Fruit fly (Drosophila melanogaster) whole organism, embryonic: ENCODE data around the gene Best3.

ENCODE experiments used
- ATbp ChIP-seq: fragments of 200-800 bp; sonication (Bioruptor generic); optimal IDR thresholded peaks from 2 replicates; lab custom pipeline; 2017; ENCODE audit warnings: missing biosample characterization, mild to moderate bottlenecking, missing genetic modification characterization, missing genetic modification reagents
- Aef1 ChIP-seq: fragments of 200-800 bp; sonication (Bioruptor generic); IDR thresholded peaks from 3 replicates; pipeline ENCODE4 v1.3.6; 2022; ENCODE audit warnings: missing biosample characterization, missing genetic modification characterization
- CG10979 ChIP-seq: fragments of 200-800 bp; sonication (Bioruptor generic); optimal IDR thresholded peaks from 2 replicates; lab custom pipeline; 2018; ENCODE audit warnings: missing biosample characterization, mild to moderate bottlenecking, missing genetic modification characterization, moderate library complexity
- CG11456 ChIP-seq: fragments of 200-800 bp; sonication (Bioruptor generic); IDR thresholded peaks from 3 replicates; pipeline ENCODE4 v1.3.6; 2022; ENCODE audit warnings: missing biosample characterization, missing genetic modification characterization
- CG12744 ChIP-seq: fragments of 200-800 bp; sonication (Bioruptor generic); optimal IDR thresholded peaks from 2 replicates; lab custom pipeline; 2016; ENCODE audit warnings: missing biosample characterization, missing genetic modification characterization
- CG13123 ChIP-seq: fragments of 200-800 bp; sonication (Bioruptor generic); optimal IDR thresholded peaks from 2 replicates; lab custom pipeline; 2016; ENCODE audit warnings: missing biosample characterization, missing genetic modification characterization
- CG14860 ChIP-seq: fragments of 200-800 bp; sonication (Bioruptor generic); IDR thresholded peaks from 3 replicates; pipeline ENCODE4 v1.3.6; 2022; ENCODE audit warnings: missing biosample characterization, missing genetic modification characterization; ENCODE audit not compliant: partially characterized antibody
- CG14965 ChIP-seq: fragments of 200-800 bp; sonication (Bioruptor generic); optimal IDR thresholded peaks from 2 replicates; lab custom pipeline; 2016; ENCODE audit warnings: missing biosample characterization, missing genetic modification characterization, borderline replicate concordance
- CG15601 ChIP-seq: fragments of 200-800 bp; sonication (Bioruptor generic); optimal IDR thresholded peaks from 3 replicates; lab custom pipeline; 2019; ENCODE audit warnings: missing biosample characterization, mild to moderate bottlenecking, missing genetic modification characterization, moderate library complexity
- CG17361 ChIP-seq: fragments of 200-800 bp; sonication (Bioruptor generic); IDR thresholded peaks from 3 replicates; pipeline ENCODE4 v1.3.6; 2022; ENCODE audit warnings: missing biosample characterization, missing genetic modification characterization
- CG18262 ChIP-seq: fragments of 200-800 bp; optimal IDR thresholded peaks from 3 replicates; lab custom pipeline; 2019; ENCODE audit warnings: missing biosample characterization, mild to moderate bottlenecking, missing genetic modification characterization, moderate library complexity
- CG2678 ChIP-seq: fragments of 200-800 bp; sonication (Bioruptor generic); optimal IDR thresholded peaks from 3 replicates; lab custom pipeline; 2019; ENCODE audit warnings: missing biosample characterization, mild to moderate bottlenecking, missing genetic modification characterization, moderate library complexity
- CG2712 ChIP-seq: fragments of 200-800 bp; optimal IDR thresholded peaks from 3 replicates; lab custom pipeline; 2019; ENCODE audit warnings: missing biosample characterization, mild to moderate bottlenecking, missing genetic modification characterization, moderate library complexity
- CG30403 ChIP-seq: fragments of 200-800 bp; sonication (Bioruptor generic); optimal IDR thresholded peaks from 3 replicates; lab custom pipeline; 2016; ENCODE audit warnings: missing biosample characterization, missing genetic modification characterization
- CG3281 ChIP-seq: fragments of 200-800 bp; sonication (Bioruptor generic); optimal IDR thresholded peaks from 3 replicates; lab custom pipeline; 2017; ENCODE audit warnings: missing biosample characterization, mild to moderate bottlenecking, missing genetic modification characterization
- CG6683 ChIP-seq: fragments of 200-800 bp; sonication (Bioruptor generic); optimal IDR thresholded peaks from 2 replicates; lab custom pipeline; 2017; ENCODE audit warnings: missing biosample characterization, mild to moderate bottlenecking, missing genetic modification characterization, missing genetic modification reagents
- CG8924 ChIP-seq: fragments of 200-800 bp; optimal IDR thresholded peaks from 3 replicates; lab custom pipeline; 2019; ENCODE audit warnings: missing biosample characterization, mild to moderate bottlenecking, missing genetic modification characterization, moderate library complexity
- CG9727 ChIP-seq: fragments of 200-800 bp; sonication (Bioruptor generic); optimal IDR thresholded peaks from 3 replicates; lab custom pipeline; 2017; ENCODE audit warnings: missing biosample characterization, mild to moderate bottlenecking, missing genetic modification characterization
- Dek ChIP-seq: fragments of 200-800 bp; sonication (Bioruptor generic); optimal IDR thresholded peaks from 3 replicates; lab custom pipeline; 2019; ENCODE audit warnings: missing biosample characterization, mild to moderate bottlenecking, missing genetic modification characterization, moderate library complexity
- Dfd ChIP-seq, 2 experiments: fragments of >200 bp; optimal IDR thresholded peaks; 2 replicates each; lab custom pipeline; 2017; ENCODE audit warnings: missing biosample characterization in 2 of 2, missing genetic modification characterization in 2 of 2
- Dll ChIP-seq: fragments of 200-800 bp; sonication (Bioruptor generic); IDR thresholded peaks from 4 replicates; pipeline ENCODE4 v1.3.6; 2022; ENCODE audit warnings: missing biosample characterization, missing genetic modification characterization; ENCODE audit not compliant: partially characterized antibody
- Dref ChIP-seq: fragments of 200-800 bp; sonication (Bioruptor generic); IDR thresholded peaks from 2 replicates; pipeline ENCODE4 v1.3.6; 2022; ENCODE audit warnings: missing biosample characterization, missing genetic modification characterization
- E2f2 ChIP-seq: fragments of 200-800 bp; sonication (Bioruptor generic); IDR thresholded peaks from 2 replicates; pipeline ENCODE4 v1.3.6; 2022; ENCODE audit warnings: missing biosample characterization, missing genetic modification characterization
- Ets65A ChIP-seq: fragments of 200-800 bp; sonication (Bioruptor generic); peaks from one replicate; lab custom pipeline; 2016; ENCODE audit warnings: missing biosample characterization, missing genetic modification characterization
- Hmr ChIP-seq: fragments of 200-800 bp; sonication (Bioruptor generic); optimal IDR thresholded peaks from 3 replicates; lab custom pipeline; 2017; ENCODE audit warnings: mild to moderate bottlenecking, missing biosample characterization, missing genetic modification reagents, missing genetic modification characterization
- Hmx ChIP-seq: fragments of 200-800 bp; sonication (Bioruptor generic); optimal IDR thresholded peaks from 2 replicates; lab custom pipeline; 2016; ENCODE audit warnings: missing biosample characterization, missing genetic modification characterization
- Hsf ChIP-seq: fragments of 200-800 bp; sonication (Bioruptor generic); optimal IDR thresholded peaks from 3 replicates; lab custom pipeline; 2016; ENCODE audit warnings: missing biosample characterization, missing genetic modification characterization
- Oli ChIP-seq: fragments of 200-800 bp; sonication (Bioruptor generic); optimal IDR thresholded peaks from 2 replicates; lab custom pipeline; 2018; ENCODE audit warnings: missing biosample characterization, mild to moderate bottlenecking, missing genetic modification characterization, moderate library complexity
- Xbp1 ChIP-seq: fragments of 200-800 bp; sonication (Bioruptor generic); optimal IDR thresholded peaks from 3 replicates; lab custom pipeline; 2016; ENCODE audit warnings: missing biosample characterization, mild to moderate bottlenecking, missing genetic modification characterization
- bcd ChIP-seq: fragments of 200-800 bp; sonication (Bioruptor generic); optimal IDR thresholded peaks from 2 replicates; lab custom pipeline; 2017; ENCODE audit warnings: missing biosample characterization, mild to moderate bottlenecking, missing genetic modification characterization
- disco-r ChIP-seq: fragments of 200-800 bp; sonication (Bioruptor generic); optimal IDR thresholded peaks from 2 replicates; lab custom pipeline; 2016; ENCODE audit warnings: missing biosample characterization, missing genetic modification characterization
- exex ChIP-seq: fragments of 200-800 bp; sonication (Bioruptor generic); optimal IDR thresholded peaks from 4 replicates; lab custom pipeline; 2018; ENCODE audit warnings: missing biosample characterization, mild to moderate bottlenecking, missing genetic modification characterization, moderate library complexity
- fd64A ChIP-seq: fragments of 200-800 bp; sonication (Bioruptor generic); optimal IDR thresholded peaks from 3 replicates; lab custom pipeline; 2018; ENCODE audit warnings: missing biosample characterization, mild to moderate bottlenecking, missing genetic modification characterization
- fru ChIP-seq: fragments of >200 bp; optimal IDR thresholded peaks from 2 replicates; lab custom pipeline; 2017
- grau ChIP-seq: fragments of 200-800 bp; optimal IDR thresholded peaks from 3 replicates; lab custom pipeline; 2019; ENCODE audit warnings: missing biosample characterization, mild to moderate bottlenecking, missing genetic modification characterization, moderate library complexity
- gsb-n ChIP-seq: fragments of 200-800 bp; sonication (Bioruptor generic); optimal IDR thresholded peaks from 3 replicates; lab custom pipeline; 2018; ENCODE audit warnings: missing biosample characterization, mild to moderate bottlenecking, missing genetic modification characterization
- maf-S ChIP-seq: fragments of 200-800 bp; sonication (Bioruptor generic); optimal IDR thresholded peaks from 2 replicates; lab custom pipeline; 2016; ENCODE audit warnings: missing biosample characterization, missing genetic modification characterization
- mirr ChIP-seq: fragments of 200-800 bp; sonication (Bioruptor generic); optimal IDR thresholded peaks from 3 replicates; lab custom pipeline; 2018; ENCODE audit warnings: missing biosample characterization, mild to moderate bottlenecking, missing genetic modification characterization
- oc ChIP-seq: fragments of 200-800 bp; sonication (Bioruptor generic); optimal IDR thresholded peaks from 2 replicates; lab custom pipeline; 2018; ENCODE audit warnings: missing biosample characterization, mild to moderate bottlenecking, missing genetic modification characterization, moderate library complexity
- pan ChIP-seq, 4 experiments: fragments of >200 bp in 3 of 4; fragments of 200-800 bp in 1 of 4; sonication (Bioruptor generic) in 1 of 4; optimal IDR thresholded peaks in 3 of 4; IDR thresholded peaks in 1 of 4; 2 replicates each; pipeline versions ENCODE4 v1.3.6 to Lab custom; 2017 to 2022; ENCODE audit warnings: missing biosample characterization in 2 of 4, missing genetic modification characterization in 2 of 4, mixed read lengths in 1 of 4
- ro ChIP-seq: fragments of 200-800 bp; sonication (Bioruptor generic); IDR thresholded peaks from 2 replicates; pipeline ENCODE4 v1.3.6; 2022; ENCODE audit warnings: missing biosample characterization, missing genetic modification characterization
- run ChIP-seq: fragments of 200-800 bp; sonication (Bioruptor generic); optimal IDR thresholded peaks from 3 replicates; lab custom pipeline; 2018; ENCODE audit warnings: missing biosample characterization, mild to moderate bottlenecking, missing genetic modification characterization
- sima ChIP-seq: fragments of 200-800 bp; sonication (Bioruptor generic); optimal IDR thresholded peaks from 2 replicates; lab custom pipeline; 2016; ENCODE audit warnings: missing biosample characterization, missing genetic modification characterization
- sisA ChIP-seq: fragments of 200-800 bp; sonication (Bioruptor generic); IDR thresholded peaks from 2 replicates; pipeline ENCODE4 v1.3.6; 2022; ENCODE audit warnings: missing biosample characterization, missing genetic modification characterization
- sqz ChIP-seq: fragments of 200-800 bp; sonication (Bioruptor generic); optimal IDR thresholded peaks from 3 replicates; lab custom pipeline; 2018; ENCODE audit warnings: missing biosample characterization, mild to moderate bottlenecking, missing genetic modification characterization
- sr ChIP-seq: fragments of 200-800 bp; sonication (Bioruptor generic); IDR thresholded peaks from 3 replicates; pipeline ENCODE4 v1.3.6; 2022; ENCODE audit warnings: missing biosample characterization, missing genetic modification characterization
- sug ChIP-seq: fragments of 200-800 bp; optimal IDR thresholded peaks from 2 replicates; lab custom pipeline; 2019; ENCODE audit warnings: missing biosample characterization, mild to moderate bottlenecking, missing genetic modification characterization, moderate library complexity
- vvl ChIP-seq: fragments of 200-800 bp; sonication (Bioruptor generic); IDR thresholded peaks from 2 replicates; pipeline ENCODE4 v1.3.6; 2022; ENCODE audit warnings: missing biosample characterization, missing genetic modification characterization
- z ChIP-seq: fragments of 200-800 bp; sonication (Bioruptor generic); IDR thresholded peaks from 3 replicates; pipeline ENCODE4 v1.3.6; 2022; ENCODE audit warnings: missing biosample characterization, missing genetic modification characterization

The Best3 gene

dm6 chr3L:15275469-15276153 lies 27.0 kb downstream of the Best3 start (continued):
- peak; percentile 34 for TF ChIP-seq ATbp
- TF ChIP-seq Dll (GFP tag; lab: Robert Waterston, UW) = no peak
- TF ChIP-seq fd64A (GFP tag; lab: Kevin White, UChicago) = no peak
- TF ChIP-seq vvl (GFP tag; lab: Robert Waterston, UW) = 0 out of 2 replicates have a peak, but pooled peaks have one; percentile 41
- TF ChIP-seq Oli = peak; percentile 56
- TF ChIP-seq E2f2 (GFP tag; lab: Robert Waterston, UW) = peak; percentile 19; the same call in 1 of the 2 replicates
- TF ChIP-seq CG18262 (tag; lab: Kevin White, UChicago) = peak; percentile 39
- no peak for TF ChIP-seq fru (lab: Kevin White, UChicago)
- no peak for TF ChIP-seq z (GFP tag; lab: Robert Waterston, UW)
- peak; percentile 27 for TF ChIP-seq gsb-n (tag; lab: Kevin White, UChicago)
- peak; percentile 42; the same call in 2 of the 3 replicates for TF ChIP-seq CG17361
- no peak for TF ChIP-seq sug (tag; lab: Kevin White, UChicago)
- TF ChIP-seq grau (tag; lab: Kevin White, UChicago) = peak; percentile 62
- TF ChIP-seq Hmr (GFP tag; lab: Kevin White, UChicago) = peak; percentile 44
- TF ChIP-seq CG3281 (GFP tag; lab: Kevin White, UChicago) = peak; percentile 37
- peak; percentile 89 for TF ChIP-seq Ets65A (GFP tag; lab: Kevin White, UChicago)
- no peak for TF ChIP-seq Dref (GFP tag; lab: Robert Waterston, UW)
- no peak for TF ChIP-seq pan (optimal IDR thresholded peaks at IDR 0.05; lab: Kevin White, UChicago)
- peak in 1 of 2 experiments; percentile 14 for TF ChIP-seq pan (GFP tag; optimal IDR thresholded peaks at IDR 0.05 in 1 of 2, IDR thresholded peaks at IDR 0.05 in 1 of 2)
- peak; percentile 39 for TF ChIP-seq bcd (GFP tag; lab: Kevin White, UChicago)
- TF ChIP-seq sr = no peak
- no peak for TF ChIP-seq Dfd (GFP tag; optimal IDR thresholded peaks at IDR 0.05; lab: Kevin White, UChicago)
- TF ChIP-seq CG2678 (tag; lab: Kevin White, UChicago) = peak; percentile 59
- TF ChIP-seq exex = no peak
- TF ChIP-seq CG6683 (GFP tag; lab: Kevin White, UChicago) = peak; percentile 13
- TF ChIP-seq CG9727 (GFP tag; lab: Kevin White, UChicago) = peak; percentile 26
- no peak for TF ChIP-seq Hsf (GFP tag; lab: Kevin White, UChicago)
- TF ChIP-seq ro (GFP tag; lab: Robert Waterston, UW) = no peak
- TF ChIP-seq sisA = 0 out of 2 replicates have a peak, but pooled peaks have one; percentile 11
- peak; percentile 62 for TF ChIP-seq CG8924 (tag; lab: Kevin White, UChicago)
- TF ChIP-seq maf-S (GFP tag; lab: Kevin White, UChicago) = no peak
- TF ChIP-seq oc (tag; lab: Kevin White, UChicago) = peak; percentile 15
- TF ChIP-seq Dek (tag; lab: Kevin White, UChicago) = no peak
- TF ChIP-seq Hmx (GFP tag; lab: Kevin White, UChicago) = no peak
- no peak for TF ChIP-seq Aef1 (GFP tag; lab: Robert Waterston, UW)
- TF ChIP-seq CG30403 = peak; percentile 13
- TF ChIP-seq CG15601 (tag; lab: Kevin White, UChicago) = peak; percentile 31
- no peak for TF ChIP-seq sima (GFP tag; lab: Kevin White, UChicago)
- TF ChIP-seq CG11456 (GFP tag; lab: Robert Waterston, UW) = 0 out of 3 replicates have a peak, but pooled peaks have one; percentile 39
- peak; percentile 7 for TF ChIP-seq Xbp1
- TF ChIP-seq mirr (GFP tag; lab: Kevin White, UChicago) = no peak
- no peak for TF ChIP-seq CG12744 (GFP tag; lab: Kevin White, UChicago)
- TF ChIP-seq CG14965 (GFP tag; lab: Kevin White, UChicago) = no peak
- no peak for TF ChIP-seq CG13123 (GFP tag; lab: Kevin White, UChicago)
- TF ChIP-seq disco-r (GFP tag; lab: Kevin White, UChicago) = no peak
- TF ChIP-seq run (tag; lab: Kevin White, UChicago) = peak; percentile 30
- TF ChIP-seq CG14860 (GFP tag; lab: Robert Waterston, UW) = no peak
- TF ChIP-seq CG10979 = peak; percentile 43
- peak; percentile 3 for TF ChIP-seq sqz (GFP tag; lab: Kevin White, UChicago)
- TF ChIP-seq CG2712 (tag; lab: Kevin White, UChicago) = peak; percentile 13
